Worm (Caenorhabditis elegans): Measurements from ENCODE around the gene nlp-17.

ce11 chrIV:13482469-13482868 lies 23.1 kb downstream of the nlp-17 start, which contains the start of gene Y38H8A.1:
- no peak for TF ChIP-seq ztf-18 (tag; optimal IDR thresholded peaks at IDR 0.05)
- TF ChIP-seq chd-7 (tag; optimal IDR thresholded peaks at IDR 0.05) = no peak
- TF ChIP-seq hrde-1 (tag; optimal IDR thresholded peaks at IDR 0.05; ENCODE audit: borderline replicate concordance) = no peak
- TF ChIP-seq him-1 (tag; optimal IDR thresholded peaks at IDR 0.05) = no peak
- no peak for TF ChIP-seq ceh-40 (GFP tag; IDR thresholded peaks at IDR 0.05)
- no peak for TF ChIP-seq pha-4 (tag; optimal IDR thresholded peaks at IDR 0.05)

Measured in whole organism, young adult.